Worm (Caenorhabditis elegans): ENCODE measurements around the gene Y46G5A.14.
A peak's percentile ranks its signal among the peaks of the same experiment; 100 is the strongest.

DNA sequence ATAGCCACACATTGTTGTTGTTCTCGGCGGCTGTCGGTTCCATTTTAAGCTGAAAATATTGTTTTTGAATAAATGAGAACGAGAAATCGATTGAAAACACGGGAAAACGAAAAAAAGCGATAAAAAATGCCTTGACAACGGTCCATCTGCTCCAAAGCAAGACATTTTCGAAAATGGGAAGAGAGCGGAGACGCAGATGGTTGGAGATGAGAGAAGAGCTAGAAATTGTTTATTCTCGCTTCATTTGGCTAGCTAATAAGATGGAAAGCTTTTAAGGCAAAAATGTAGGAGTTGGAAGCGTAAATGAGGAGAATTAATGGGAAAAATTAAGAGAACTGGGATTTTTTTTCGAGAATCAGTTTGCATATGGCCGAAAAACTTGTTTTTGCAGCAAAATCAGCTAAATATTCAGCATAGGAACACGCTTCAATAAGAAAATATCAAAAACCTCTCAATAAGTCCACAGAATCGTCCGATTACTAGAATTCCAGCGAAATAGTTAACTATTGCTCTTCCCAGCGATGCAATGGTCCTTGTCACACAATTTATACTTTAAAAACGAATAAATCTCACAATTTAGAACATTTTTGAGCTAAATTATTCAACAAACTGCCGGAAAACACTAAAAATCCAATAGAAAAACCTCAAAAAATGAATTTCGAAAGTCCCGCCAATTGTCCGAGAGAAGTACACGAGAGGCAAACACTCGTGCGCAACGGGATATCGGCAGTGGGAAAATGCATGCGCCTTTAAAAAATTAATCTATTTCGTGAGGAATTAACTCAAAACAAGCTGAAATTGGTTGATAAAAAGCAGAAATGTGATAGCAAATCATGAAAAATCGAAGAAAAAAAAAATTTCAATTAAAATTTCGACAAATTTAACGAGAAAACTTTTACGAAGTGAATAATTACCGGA is 36.0 kb upstream of the Y46G5A.14 start, which contains the start of gene pisy-1:
- TF ChIP-seq zfh-2 (GFP tag; conservative IDR thresholded peaks at IDR 0.05) = no peak
- TF ChIP-seq ztf-25 (GFP tag; IDR thresholded peaks at IDR 0.05) = no peak
- peak; percentile 28 for TF ChIP-seq madf-6 (GFP tag; IDR thresholded peaks at IDR 0.05)
